Fruit fly (Drosophila melanogaster): Measurements from ENCODE around the gene Itgbn.

Itgbn gene

dm6 chr2L:21102399-21103108, 49.7 kb downstream of the Itgbn start, which contains the start of gene CG9257:
Gene CG9257 (plus strand): TSS chr2L:21102743.
- no peak for TF ChIP-seq lola (GFP tag; optimal IDR thresholded peaks at IDR 0.05)
- peak; percentile 24 for TF ChIP-seq Hnf4 (GFP tag; optimal IDR thresholded peaks at IDR 0.05)
- TF ChIP-seq Myc (optimal IDR thresholded peaks at IDR 0.05) = peak; percentile 21
- TF ChIP-seq tai (GFP tag; optimal IDR thresholded peaks at IDR 0.05) = peak; percentile 57
- TF ChIP-seq Hr78 (GFP tag; optimal IDR thresholded peaks at IDR 0.05) = no peak
- TF ChIP-seq h (GFP tag; optimal IDR thresholded peaks at IDR 0.05) = no peak
- TF ChIP-seq woc (GFP tag; optimal IDR thresholded peaks at IDR 0.05) = peak; percentile 40
- TF ChIP-seq Mio (GFP tag; optimal IDR thresholded peaks at IDR 0.05) = no peak
- TF ChIP-seq rgr (GFP tag; optimal IDR thresholded peaks at IDR 0.05) = no peak
- TF ChIP-seq jim (GFP tag; optimal IDR thresholded peaks at IDR 0.05) = no peak
- TF ChIP-seq dl (GFP tag; optimal IDR thresholded peaks at IDR 0.05; ENCODE audit: insufficient read depth in 1 of 2, partially characterized antibody in 2 of 2) = no peak
- TF ChIP-seq Jra (GFP tag; optimal IDR thresholded peaks at IDR 0.05) = no peak
- peak; percentile 6 for TF ChIP-seq OdsH (GFP tag; optimal IDR thresholded peaks at IDR 0.05)
- no peak for TF ChIP-seq Rel (GFP tag; optimal IDR thresholded peaks at IDR 0.05)
- peak; percentile 81 for TF ChIP-seq Rel (tag; optimal IDR thresholded peaks at IDR 0.05)
- TF ChIP-seq brk (GFP tag; optimal IDR thresholded peaks at IDR 0.05) = peak; percentile 27
- TF ChIP-seq dmrt93B (GFP tag; optimal IDR thresholded peaks at IDR 0.05) = no peak
- TF ChIP-seq foxo (GFP tag; optimal IDR thresholded peaks at IDR 0.05) = peak in 1 of 2 experiments; percentile 38
- no peak for TF ChIP-seq sage (GFP tag; optimal IDR thresholded peaks at IDR 0.05)
- peak; percentile 13 for TF ChIP-seq ey (GFP tag; optimal IDR thresholded peaks at IDR 0.05)

DNA sequence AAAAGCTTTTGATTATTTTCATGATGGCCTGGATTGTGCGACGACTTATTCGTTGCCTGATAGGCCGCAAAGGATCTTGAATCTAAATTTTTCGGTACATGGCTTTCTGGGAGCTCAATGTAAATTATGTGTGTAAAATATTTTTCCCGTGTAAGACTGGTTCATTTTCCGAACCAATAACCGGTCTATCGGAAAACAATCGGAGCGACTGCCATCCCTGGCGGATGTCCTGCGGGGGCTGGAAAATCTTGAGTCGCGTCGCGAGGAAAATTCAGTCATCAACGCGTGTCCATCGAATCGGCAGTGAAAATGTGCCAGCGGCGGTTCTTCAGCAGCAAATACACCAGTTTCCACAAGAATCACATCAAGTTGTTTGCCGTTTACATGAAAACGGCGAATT, 51.5 kb downstream of the Itgbn start, which contains the start of the genes CG46307 and Nhe2:
CG46307 (plus strand) TSS at position 243 of the 400 bp plus-strand sequence.
Nhe2 (plus strand) TSS at position 243 of the 400 bp plus-strand sequence.
- TF ChIP-seq sv (GFP tag; optimal IDR thresholded peaks at IDR 0.05) (no peak), Rel (GFP tag; optimal IDR thresholded peaks at IDR 0.05) (no peak), Rel (tag; optimal IDR thresholded peaks at IDR 0.05) (no peak), Myc (optimal IDR thresholded peaks at IDR 0.05) (no peak), jim (GFP tag; optimal IDR thresholded peaks at IDR 0.05) (no peak), dl (GFP tag; optimal IDR thresholded peaks at IDR 0.05; ENCODE audit: insufficient read depth in 1 of 2, partially characterized antibody in 2 of 2) (no peak), Hr83 (GFP tag; optimal IDR thresholded peaks at IDR 0.05; ENCODE audit: poor library complexity, severe bottlenecking) (no peak), sage (GFP tag; optimal IDR thresholded peaks at IDR 0.05) (no peak), Hnf4 (GFP tag; optimal IDR thresholded peaks at IDR 0.05) (no peak), HLH106 (tag; optimal IDR thresholded peaks at IDR 0.05) (no peak), tai (GFP tag; optimal IDR thresholded peaks at IDR 0.05) (no peak), Jra (GFP tag; optimal IDR thresholded peaks at IDR 0.05) (no peak)

- TF ChIP-seq brk (GFP tag; optimal IDR thresholded peaks at IDR 0.05) (no peak), rgr (GFP tag; optimal IDR thresholded peaks at IDR 0.05) (no peak), dmrt93B (GFP tag; optimal IDR thresholded peaks at IDR 0.05) (no peak)
These were observed 52.3 kb downstream of the Itgbn start for dm6 chr2L:21105127-21105526.
